Fruit fly (Drosophila melanogaster) whole organism: ENCODE measurements around the gene CG14459.

ENCODE experiments used
- CG8478 ChIP-seq: fragments of >200 bp; optimal IDR thresholded peaks from 2 replicates; lab custom pipeline; 2018; ENCODE audit warnings: inconsistent platforms
- Dll ChIP-seq: fragments of >200 bp; optimal IDR thresholded peaks from 2 replicates; lab custom pipeline; 2017
- EcR ChIP-seq, 2 experiments: fragments of >200 bp; optimal IDR thresholded peaks; 2 replicates each; lab custom pipeline; 2017; ENCODE audit warnings: missing biosample characterization in 2 of 2, missing genetic modification characterization in 2 of 2, missing genetic modification reagents in 2 of 2
- pan ChIP-seq: fragments of >200 bp; optimal IDR thresholded peaks from 2 replicates; lab custom pipeline; 2017
- psq ChIP-seq: fragments of >200 bp; optimal IDR thresholded peaks from 2 replicates; lab custom pipeline; 2017
- usp ChIP-seq: fragments of >200 bp; optimal IDR thresholded peaks from 2 replicates; lab custom pipeline; 2017; ENCODE audit warnings: missing biosample characterization, missing genetic modification characterization, mixed read lengths

- TF ChIP-seq pan (no peak), psq (lab: Kevin White, UChicago) (no peak), EcR (GFP tag; optimal IDR thresholded peaks at IDR 0.05; lab: Kevin White, UChicago) (no peak), usp (GFP tag; lab: Kevin White, UChicago) (no peak), Dll (no peak), CG8478 (lab: Kevin White, UChicago) (no peak)
These were observed 49.6 kb downstream of the CG14459 start for dm6 chr3L:22587890-22588645.
